Fruit fly (Drosophila melanogaster): ENCODE results near the gene Keap1.

Keap1 gene

dm6 chr3R:17077968-17078417, 1.8 kb downstream of the Keap1 start (continued):
- TF ChIP-seq ERR (GFP tag; optimal IDR thresholded peaks at IDR 0.05) (peak; percentile 5), Sox102F (GFP tag; optimal IDR thresholded peaks at IDR 0.05) (no peak), Vsx1 (GFP tag; optimal IDR thresholded peaks at IDR 0.05) (no peak), CG7786 (GFP tag; optimal IDR thresholded peaks at IDR 0.05) (no peak), so (GFP tag; IDR thresholded peaks at IDR 0.05) (peak; percentile 12; the same call in 1 of the 3 replicates), CG6813 (GFP tag; optimal IDR thresholded peaks at IDR 0.05) (peak; percentile 3), CG11247 (GFP tag; IDR thresholded peaks at IDR 0.05) (no peak), CG13894 (tag; optimal IDR thresholded peaks at IDR 0.05) (peak; percentile 70), CG15269 (tag; optimal IDR thresholded peaks at IDR 0.05) (no peak), HLHmδ (GFP tag; optimal IDR thresholded peaks at IDR 0.05) (peak; percentile 51), Jarid2 (GFP tag; optimal IDR thresholded peaks at IDR 0.05) (peak; percentile 64), CrebB (tag; optimal IDR thresholded peaks at IDR 0.05) (peak; percentile 44), ci (GFP tag; IDR thresholded peaks at IDR 0.05) (peak; percentile 32; the same call in 2 of the 3 replicates), Ptx1 (GFP tag; IDR thresholded peaks at IDR 0.05) (no peak), Trl (optimal IDR thresholded peaks at IDR 0.05) (peak; percentile 39 to 45), Trl (GFP tag; optimal IDR thresholded peaks at IDR 0.05) (peak; percentile 5), CG11093 (GFP tag; IDR thresholded peaks at IDR 0.05) (no peak), GATAe (GFP tag; conservative IDR thresholded peaks at IDR 0.05) (peak; percentile 95), CG13624 (GFP tag; optimal IDR thresholded peaks at IDR 0.05) (peak; percentile 27), CG3847 (GFP tag; IDR thresholded peaks at IDR 0.05) (no peak), croc (GFP tag; conservative IDR thresholded peaks at IDR 0.05) (no peak), E2f1 (GFP tag; IDR thresholded peaks at IDR 0.05) (no peak), CG2199 (GFP tag; IDR thresholded peaks at IDR 0.05) (peak; percentile 71; the same call in 1 of the 3 replicates), Dll (GFP tag; IDR thresholded peaks at IDR 0.05; ENCODE audit: partially characterized antibody) (no peak), Opbp (GFP tag; IDR thresholded peaks at IDR 0.05; ENCODE audit: partially characterized antibody) (peak; percentile 43; the same call in 1 of the 3 replicates), CG9437 (GFP tag; optimal IDR thresholded peaks at IDR 0.05) (no peak), ac (GFP tag; optimal IDR thresholded peaks at IDR 0.05) (no peak), HmgZ (tag; optimal IDR thresholded peaks at IDR 0.05) (peak; percentile 62), CG12769 (tag; optimal IDR thresholded peaks at IDR 0.05) (peak; percentile 60), CG5953 (GFP tag; IDR thresholded peaks at IDR 0.05) (peak; percentile 3; the same call in 1 of the 2 replicates), CG9932 (GFP tag; IDR thresholded peaks at IDR 0.05) (peak; percentile 47), Med (GFP tag) (peak; percentile 88), chinmo (GFP tag; IDR thresholded peaks at IDR 0.05; ENCODE audit: partially characterized antibody) (peak; percentile 93), CG2875 (GFP tag; optimal IDR thresholded peaks at IDR 0.05) (no peak), mam (GFP tag; optimal IDR thresholded peaks at IDR 0.05) (no peak), gsb-n (tag; optimal IDR thresholded peaks at IDR 0.05) (no peak), sim (GFP tag; IDR thresholded peaks at IDR 0.05) (0 out of 2 replicates have a peak, but pooled peaks have one; percentile 5), tio (GFP tag; optimal IDR thresholded peaks at IDR 0.05) (no peak), CG10959 (GFP tag; IDR thresholded peaks at IDR 0.05) (no peak), vvl (GFP tag; IDR thresholded peaks at IDR 0.05) (peak; percentile 38; the same call in 1 of the 2 replicates), CG18599 (GFP tag; optimal IDR thresholded peaks at IDR 0.05) (no peak), pnt (GFP tag; optimal IDR thresholded peaks at IDR 0.05) (no peak), Sry-δ (GFP tag; optimal IDR thresholded peaks at IDR 0.05) (no peak), MTF-1 (GFP tag; optimal IDR thresholded peaks at IDR 0.05; ENCODE audit: borderline replicate concordance) (peak; percentile 82), Fer1 (GFP tag; optimal IDR thresholded peaks at IDR 0.05) (peak; percentile 24), sc (optimal IDR thresholded peaks at IDR 0.05) (no peak), sc (GFP tag; optimal IDR thresholded peaks at IDR 0.05) (no peak), HLH3B (GFP tag; IDR thresholded peaks at IDR 0.05) (peak; percentile 43; the same call in 1 of the 2 replicates), ash1 (GFP tag; optimal IDR thresholded peaks at IDR 0.05) (no peak), CG6765 (GFP tag; optimal IDR thresholded peaks at IDR 0.05) (no peak)

Measured in whole organism, embryonic.